Worm (Caenorhabditis elegans) whole organism, midembryonic: ENCODE results near the gene str-180.

Experiments used
- T22C8.4 ChIP-seq: fragments of 200-800 bp; sonication (Bioruptor generic); IDR thresholded peaks from 2 replicates; pipeline ENCODE4 v1.3.6; 2022; ENCODE audit warnings: missing genetic modification characterization, missing compliant biosample characterization
- cog-1 ChIP-seq: sonication (generic microtip); optimal IDR thresholded peaks from 2 replicates; lab custom pipeline; 2016; ENCODE audit warnings: missing genetic modification characterization, missing compliant biosample characterization
- flt-1 ChIP-seq: fragments of 200-800 bp; sonication (Bioruptor generic); IDR thresholded peaks from 2 replicates; pipeline ENCODE4 v1.3.6; 2022; ENCODE audit warnings: missing genetic modification characterization, missing compliant biosample characterization
- klf-2 ChIP-seq: fragments of 200-800 bp; sonication (Bioruptor generic); conservative IDR thresholded peaks from 2 replicates; pipeline ENCODE4 v1.3.6; 2022; ENCODE audit warnings: missing genetic modification reagents, missing genetic modification characterization, missing compliant biosample characterization
- med-1 ChIP-seq: sonication (generic microtip); optimal IDR thresholded peaks from 2 replicates; lab custom pipeline; 2017; ENCODE audit warnings: missing genetic modification characterization, mild to moderate bottlenecking, missing compliant biosample characterization, antibody characterized with exemption, missing genetic modification reagents; ENCODE audit not compliant: insufficient read depth
- ref-1 ChIP-seq: fragments of 200-800 bp; sonication (Bioruptor generic); conservative IDR thresholded peaks from 2 replicates; pipeline ENCODE4 v1.3.6; 2022; ENCODE audit warnings: missing genetic modification reagents, missing genetic modification characterization, missing compliant biosample characterization
- tab-1 ChIP-seq: fragments of 200-800 bp; sonication (Bioruptor generic); IDR thresholded peaks from 2 replicates; pipeline ENCODE4 v1.3.6; 2022; ENCODE audit warnings: missing genetic modification characterization, missing compliant biosample characterization
- ztf-23 ChIP-seq: fragments of 200-800 bp; sonication (Bioruptor generic); IDR thresholded peaks from 2 replicates; pipeline ENCODE4 v1.3.6; 2022; ENCODE audit warnings: missing genetic modification reagents, missing genetic modification characterization, missing compliant biosample characterization
- ztf-29 ChIP-seq: fragments of 200-800 bp; sonication (Bioruptor generic); IDR thresholded peaks from 2 replicates; pipeline ENCODE4 v1.3.6; 2022; ENCODE audit warnings: missing genetic modification reagents, missing genetic modification characterization, missing compliant biosample characterization

ce11 chrV:6685499-6685898 lies 16.9 kb upstream of the str-180 start:
- TF ChIP-seq T22C8.4: no peak
- no peak for TF ChIP-seq ztf-29 (GFP tag; lab: Robert Waterston, UW)
- no peak for TF ChIP-seq klf-2 (GFP tag; lab: Robert Waterston, UW)
- no peak for TF ChIP-seq flt-1 (GFP tag; lab: Robert Waterston, UW)
- no peak for TF ChIP-seq ztf-23
- no peak for TF ChIP-seq ref-1 (GFP tag; lab: Robert Waterston, UW)
- no peak for TF ChIP-seq cog-1 (tag; lab: Kevin White, UChicago)
- TF ChIP-seq tab-1 (GFP tag; lab: Robert Waterston, UW): no peak
- no peak for TF ChIP-seq med-1 (GFP tag; lab: Kevin White, UChicago)
